Worm (Caenorhabditis elegans): ENCODE measurements around the gene hmgs-1.

The hmgs-1 gene

DNA sequence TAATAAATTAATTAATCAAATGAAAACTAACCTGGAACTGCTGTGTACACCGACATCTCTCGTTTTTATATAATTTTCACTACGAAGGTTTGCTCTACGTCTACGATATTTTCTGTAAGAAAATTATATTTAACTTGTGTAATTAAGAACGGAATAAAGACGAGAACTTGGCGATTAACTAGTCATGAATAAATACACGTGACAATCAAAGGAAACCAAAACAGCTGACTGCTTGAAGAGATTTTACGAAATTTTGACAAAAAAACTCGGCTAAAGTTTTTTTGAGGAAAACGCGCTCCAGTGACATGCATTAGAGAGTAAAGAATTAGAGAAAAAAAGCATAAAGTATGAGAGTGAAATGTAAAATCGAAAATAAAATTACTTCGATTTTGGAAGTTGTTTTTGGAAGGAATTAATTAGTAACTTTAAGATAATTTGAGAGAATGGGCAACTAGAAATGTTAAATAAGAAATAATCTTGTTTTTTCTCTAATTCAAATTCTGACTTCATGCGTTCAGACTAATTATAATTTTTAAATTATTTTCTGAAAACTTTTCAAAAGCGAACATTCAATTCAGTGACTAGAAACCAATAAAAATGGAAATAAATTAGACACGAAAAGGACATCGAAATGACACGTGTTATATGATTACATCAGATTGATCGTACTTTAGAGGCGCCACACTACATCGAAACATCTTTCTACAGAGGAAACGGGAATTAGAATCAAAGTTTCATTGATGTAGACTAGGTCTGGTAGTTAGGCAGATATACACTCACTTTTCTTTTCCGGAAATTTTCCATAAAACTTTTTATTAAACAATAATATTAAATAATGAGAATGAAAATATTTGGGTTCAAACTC lies 3.0 kb upstream of the hmgs-1 start, which contains the start of gene F25B4.7:
TSS of gene F25B4.7 (minus strand) at position 112 of the 865 bp plus-strand sequence.
- TF ChIP-seq mcd-1 (GFP tag; IDR thresholded peaks at IDR 0.05) (peak; percentile 6; the same call in 1 of the 2 replicates), attf-5 (GFP tag; optimal IDR thresholded peaks at IDR 0.05) (peak; percentile 25), attf-3 (GFP tag; conservative IDR thresholded peaks at IDR 0.05) (no peak), nhr-80 (tag; optimal IDR thresholded peaks at IDR 0.05) (peak; percentile 9), hmg-1.2 (GFP tag; IDR thresholded peaks at IDR 0.05) (peak; percentile 78; the same call in 1 of the 2 replicates), cebp-1 (GFP tag; IDR thresholded peaks at IDR 0.05) (no peak), cebp-1 (tag; optimal IDR thresholded peaks at IDR 0.05) (peak; percentile 40), let-607 (tag; optimal IDR thresholded peaks at IDR 0.05) (peak in 1 of 2 experiments; percentile 64), egrh-3 (GFP tag; IDR thresholded peaks at IDR 0.05) (no peak)

- TF ChIP-seq attf-6 (GFP tag; IDR thresholded peaks at IDR 0.05): no peak
- peak; percentile 22; the same call in 1 of the 2 replicates for TF ChIP-seq Y53G8AR.9 (GFP tag; conservative IDR thresholded peaks at IDR 0.05)
- TF ChIP-seq B0336.3 (GFP tag; IDR thresholded peaks at IDR 0.05): 0 out of 2 replicates have a peak, but pooled peaks have one; percentile 32
These were observed 1.9 kb downstream of the hmgs-1 start, which contains the start of gene prp-39 for ce11 chrV:5682530-5682929. TSS of gene prp-39 (minus strand) at chrV:5682630.

DNA sequence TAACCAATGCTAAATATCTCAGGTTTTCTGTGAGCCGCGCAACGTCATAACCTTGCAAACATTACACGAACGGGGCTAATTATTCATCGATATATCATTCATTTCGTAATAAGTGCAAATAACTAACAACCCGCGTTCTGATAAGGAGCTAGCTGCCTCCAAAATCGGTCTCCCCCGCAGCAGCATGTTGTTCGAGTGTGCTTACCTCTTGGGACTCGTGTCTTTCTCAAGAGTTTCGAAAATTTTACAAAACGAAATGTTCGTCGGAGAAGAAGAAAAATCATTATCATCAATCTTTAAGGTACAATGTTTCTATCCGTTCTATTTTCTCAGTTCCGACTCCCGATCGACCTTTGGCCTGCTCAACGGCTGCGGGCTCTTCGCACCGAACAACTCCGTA lies 6.4 kb downstream of the hmgs-1 start:
- TF ChIP-seq lin-26 (GFP tag; IDR thresholded peaks at IDR 0.05): no peak
- TF ChIP-seq pha-4 (tag; optimal IDR thresholded peaks at IDR 0.05): no peak
- no peak for TF ChIP-seq dpff-1 (tag; optimal IDR thresholded peaks at IDR 0.05)
- TF ChIP-seq ceh-91 (GFP tag; IDR thresholded peaks at IDR 0.05): no peak

ce11 chrV:5676011-5676410 lies 8.4 kb downstream of the hmgs-1 start, which contains the start of gene pqn-13:
TSS of gene pqn-13 (minus strand) at chrV:5676111.
- TF ChIP-seq unc-130 (GFP tag; optimal IDR thresholded peaks at IDR 0.05) (no peak), F37B4.10 (GFP tag; IDR thresholded peaks at IDR 0.05) (no peak), hsf-1 (GFP tag; IDR thresholded peaks at IDR 0.05) (no peak), K11D2.4 (GFP tag; IDR thresholded peaks at IDR 0.05) (no peak)

DNA sequence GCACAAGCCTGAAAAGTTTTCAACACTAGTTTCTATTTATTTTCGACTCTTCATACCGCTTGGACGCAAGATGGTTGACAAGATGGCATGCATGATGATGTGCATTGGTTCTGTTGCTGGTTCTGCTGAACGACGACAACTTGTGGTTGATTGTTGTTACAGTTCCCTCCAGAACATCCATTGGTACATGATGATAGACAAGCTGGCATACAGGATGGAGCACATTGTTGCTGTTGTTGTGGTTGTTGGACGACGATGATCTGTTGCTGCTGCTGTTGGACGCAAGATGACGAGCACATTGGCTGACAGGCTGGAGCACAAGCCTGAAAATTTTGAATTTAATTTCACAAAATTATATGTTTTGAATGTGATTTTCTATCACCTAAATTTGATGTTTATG lies 12.1 kb downstream of the hmgs-1 start:
- TF ChIP-seq ekl-4 (GFP tag; IDR thresholded peaks at IDR 0.05): no peak
- no peak for TF ChIP-seq T07F8.4 (tag; optimal IDR thresholded peaks at IDR 0.05)
- no peak for TF ChIP-seq ztf-28 (GFP tag; IDR thresholded peaks at IDR 0.05)
- no peak for TF ChIP-seq sea-2 (GFP tag; IDR thresholded peaks at IDR 0.05)
- no peak for TF ChIP-seq madf-10 (tag; optimal IDR thresholded peaks at IDR 0.05)
- no peak for TF ChIP-seq pha-4 (tag; optimal IDR thresholded peaks at IDR 0.05)
- TF ChIP-seq cebp-2 (GFP tag; IDR thresholded peaks at IDR 0.05): no peak
- TF ChIP-seq Y53G8AR.9 (GFP tag; conservative IDR thresholded peaks at IDR 0.05): no peak

DNA sequence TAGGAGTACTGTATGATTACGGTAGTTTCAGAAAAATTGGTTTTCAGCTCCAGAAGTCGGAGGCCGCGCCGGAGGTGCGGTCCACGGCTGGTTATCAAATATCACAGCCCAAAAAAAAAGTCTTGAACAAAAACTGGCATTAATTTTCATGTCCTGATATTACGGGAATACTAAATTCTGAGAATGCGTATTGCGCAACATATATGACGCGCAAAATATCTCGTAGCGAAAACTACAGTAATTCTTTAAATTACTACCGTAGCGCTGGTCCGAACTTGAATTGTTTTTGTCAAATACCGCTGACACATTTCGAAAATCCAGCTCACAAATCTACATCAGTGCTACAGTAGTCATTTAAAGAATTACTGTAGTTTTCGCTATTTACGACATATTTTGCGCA lies 15.4 kb downstream of the hmgs-1 start:
- TF ChIP-seq B0261.1 (tag; optimal IDR thresholded peaks at IDR 0.05): no peak
- TF ChIP-seq atf-7 (tag; optimal IDR thresholded peaks at IDR 0.05): no peak
- no peak for TF ChIP-seq madf-10 (tag; optimal IDR thresholded peaks at IDR 0.05)
- TF ChIP-seq hrde-1 (tag; optimal IDR thresholded peaks at IDR 0.05; ENCODE audit: borderline replicate concordance): no peak
- TF ChIP-seq aptf-2 (GFP tag; conservative IDR thresholded peaks at IDR 0.05): no peak
- no peak for TF ChIP-seq F49E8.2 (tag; optimal IDR thresholded peaks at IDR 0.05; ENCODE audit: insufficient read depth)
- TF ChIP-seq K12H6.12 (tag; optimal IDR thresholded peaks at IDR 0.05): no peak
- TF ChIP-seq lin-26 (GFP tag; IDR thresholded peaks at IDR 0.05): no peak
- no peak for TF ChIP-seq F39B2.1 (GFP tag; IDR thresholded peaks at IDR 0.05)
- no peak for TF ChIP-seq sdz-38 (tag; optimal IDR thresholded peaks at IDR 0.05)
- TF ChIP-seq unc-62 (GFP tag; optimal IDR thresholded peaks at IDR 0.05): no peak
- TF ChIP-seq B0336.3 (GFP tag; IDR thresholded peaks at IDR 0.05): no peak
- no peak for TF ChIP-seq B0019.2 (GFP tag; conservative IDR thresholded peaks at IDR 0.05)
- TF ChIP-seq ztf-28 (GFP tag; IDR thresholded peaks at IDR 0.05): no peak
- TF ChIP-seq nhr-27 (tag; optimal IDR thresholded peaks at IDR 0.05): no peak
- TF ChIP-seq ztf-26 (tag; optimal IDR thresholded peaks at IDR 0.05): no peak
- no peak for TF ChIP-seq him-1 (tag; optimal IDR thresholded peaks at IDR 0.05)

All from whole organism, young adult.